Fruit fly (Drosophila melanogaster): ENCODE measurements around the gene CG14315.

Gene CG14315

DNA sequence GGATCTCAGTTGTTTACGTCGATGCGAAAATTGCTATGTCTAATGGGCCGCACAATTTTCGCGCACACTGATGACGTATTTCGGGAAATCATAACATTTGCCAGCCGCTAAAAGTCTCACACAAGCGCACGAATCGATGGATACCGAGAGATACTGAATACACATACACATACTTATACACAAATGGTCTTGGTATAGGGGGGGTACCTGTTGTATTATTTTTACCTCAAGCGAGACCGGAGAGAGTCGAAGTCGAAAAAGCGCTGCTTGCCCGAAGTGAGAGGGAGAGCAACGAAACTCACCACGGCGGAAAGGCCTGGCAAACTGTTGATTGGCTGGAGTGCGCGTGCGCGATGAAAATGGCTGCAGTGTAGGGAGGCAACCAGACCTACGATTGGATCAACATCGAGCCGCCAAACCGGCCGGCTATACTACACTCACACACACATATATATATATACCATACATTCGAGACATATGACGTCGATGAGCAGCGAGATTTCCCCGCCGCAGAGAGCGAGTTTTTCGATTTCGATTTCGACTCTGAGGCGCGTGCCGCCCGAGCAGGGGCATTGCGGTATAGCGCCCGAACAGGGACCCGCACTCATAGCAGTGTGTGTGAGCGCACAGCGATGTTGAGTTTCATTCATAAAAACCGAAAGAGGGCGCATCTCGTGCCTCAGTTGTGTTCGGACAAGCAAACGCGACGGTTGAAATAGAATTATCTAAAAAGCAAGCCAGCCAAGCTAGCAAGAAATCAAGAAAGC lies 36.9 kb upstream of the CG14315 start (continued):
- TF ChIP-seq CG8089 (GFP tag; optimal IDR thresholded peaks at IDR 0.05) (no peak), dan (GFP tag; IDR thresholded peaks at IDR 0.05) (no peak), bcd (GFP tag; optimal IDR thresholded peaks at IDR 0.05) (no peak), CG15696 (tag; optimal IDR thresholded peaks at IDR 0.05) (no peak), unpg (GFP tag; optimal IDR thresholded peaks at IDR 0.05) (no peak), Lim3 (GFP tag; IDR thresholded peaks at IDR 0.05) (no peak), TFAM (GFP tag; optimal IDR thresholded peaks at IDR 0.05) (no peak), pb (GFP tag; optimal IDR thresholded peaks at IDR 0.05) (no peak), chm (GFP tag; IDR thresholded peaks at IDR 0.05) (no peak), CG4282 (GFP tag; optimal IDR thresholded peaks at IDR 0.05) (no peak), dmrt99B (tag; optimal IDR thresholded peaks at IDR 0.05) (no peak), tup (GFP tag; optimal IDR thresholded peaks at IDR 0.05) (no peak), CG15011 (GFP tag; optimal IDR thresholded peaks at IDR 0.05) (no peak), CG2120 (GFP tag; optimal IDR thresholded peaks at IDR 0.05) (no peak), Hr3 (GFP tag; optimal IDR thresholded peaks at IDR 0.05) (no peak), luna (GFP tag; optimal IDR thresholded peaks at IDR 0.05) (no peak), CG4424 (GFP tag; optimal IDR thresholded peaks at IDR 0.05) (no peak), Lhr (GFP tag; optimal IDR thresholded peaks at IDR 0.05) (no peak), CG10654 (GFP tag; optimal IDR thresholded peaks at IDR 0.05) (no peak), Ssrp (tag; optimal IDR thresholded peaks at IDR 0.05) (no peak), nau (GFP tag; optimal IDR thresholded peaks at IDR 0.05) (no peak), gem (tag; optimal IDR thresholded peaks at IDR 0.05) (no peak), Ets97D (GFP tag; optimal IDR thresholded peaks at IDR 0.05) (no peak), CG12744 (GFP tag; optimal IDR thresholded peaks at IDR 0.05) (no peak), CG13123 (GFP tag; optimal IDR thresholded peaks at IDR 0.05) (no peak), CG3995 (GFP tag; optimal IDR thresholded peaks at IDR 0.05) (no peak), CG30020 (tag; optimal IDR thresholded peaks at IDR 0.05) (no peak), ssp (GFP tag; IDR thresholded peaks at IDR 0.05) (no peak), CG17361 (GFP tag; IDR thresholded peaks at IDR 0.05) (no peak), CG4854 (GFP tag; optimal IDR thresholded peaks at IDR 0.05) (no peak), Hey (tag; optimal IDR thresholded peaks at IDR 0.05) (peak; percentile 44), repo (GFP tag; optimal IDR thresholded peaks at IDR 0.05) (no peak), ab (GFP tag; optimal IDR thresholded peaks at IDR 0.05) (no peak), Sox102F (GFP tag; optimal IDR thresholded peaks at IDR 0.05) (no peak), Stat92E (GFP tag; optimal IDR thresholded peaks at IDR 0.05) (peak in 1 of 3 experiments; percentile 31), Dip3 (GFP tag; optimal IDR thresholded peaks at IDR 0.05) (no peak), Fer2 (tag; optimal IDR thresholded peaks at IDR 0.05) (no peak), run (tag; optimal IDR thresholded peaks at IDR 0.05) (no peak), CG1792 (GFP tag; optimal IDR thresholded peaks at IDR 0.05) (no peak), lilli (GFP tag; optimal IDR thresholded peaks at IDR 0.05) (no peak), az2 (GFP tag; optimal IDR thresholded peaks at IDR 0.05) (no peak), CG10979 (tag; optimal IDR thresholded peaks at IDR 0.05) (no peak), Kr (GFP tag; optimal IDR thresholded peaks at IDR 0.05) (no peak), CG6765 (GFP tag; optimal IDR thresholded peaks at IDR 0.05) (no peak), Nf-YB (GFP tag; optimal IDR thresholded peaks at IDR 0.05) (peak; percentile 100), fu2 (GFP tag; optimal IDR thresholded peaks at IDR 0.05) (no peak), H2.0 (GFP tag; IDR thresholded peaks at IDR 0.05) (no peak), ATbp (GFP tag; optimal IDR thresholded peaks at IDR 0.05) (no peak), CG16779 (GFP tag; IDR thresholded peaks at IDR 0.05) (0 out of 2 replicates have a peak, but pooled peaks have one; percentile 48), ham (GFP tag; IDR thresholded peaks at IDR 0.05) (no peak)

All from whole organism, embryonic.